Fruit fly (Drosophila melanogaster) whole organism, wandering third instar larva: ENCODE measurements around the gene CG33483.
A peak's percentile ranks its signal among the peaks of the same experiment; 100 is the strongest.

Experiments
- Abd-B ChIP-seq: fragments of >200 bp; optimal IDR thresholded peaks from 2 replicates; lab custom pipeline; 2017; ENCODE audit warnings: missing biosample characterization, missing genetic modification characterization
- CG32264 ChIP-seq: fragments of 200-800 bp; sonication (Bioruptor generic); optimal IDR thresholded peaks from 2 replicates; lab custom pipeline; 2016; ENCODE audit warnings: missing biosample characterization, missing genetic modification characterization
- CG9705 ChIP-seq: fragments of 200-800 bp; sonication (Bioruptor generic); optimal IDR thresholded peaks from 2 replicates; lab custom pipeline; 2018; ENCODE audit warnings: missing biosample characterization, mild to moderate bottlenecking, missing genetic modification characterization
- CrebA ChIP-seq: fragments of 200-800 bp; sonication (Bioruptor generic); optimal IDR thresholded peaks from 2 replicates; lab custom pipeline; 2016; ENCODE audit warnings: missing biosample characterization, mild to moderate bottlenecking, missing genetic modification characterization, borderline replicate concordance
- Dfd ChIP-seq: fragments of >200 bp; optimal IDR thresholded peaks from 2 replicates; lab custom pipeline; 2017; ENCODE audit warnings: missing biosample characterization, missing genetic modification characterization
- HLH106 ChIP-seq: fragments of 200-800 bp; optimal IDR thresholded peaks from 3 replicates; lab custom pipeline; 2019; ENCODE audit warnings: missing biosample characterization, mild to moderate bottlenecking, missing genetic modification characterization, moderate library complexity
- Hnf4 ChIP-seq: fragments of 200-800 bp; sonication (Bioruptor generic); optimal IDR thresholded peaks from 2 replicates; lab custom pipeline; 2016; ENCODE audit warnings: missing biosample characterization, mild to moderate bottlenecking, missing genetic modification characterization
- Hr78 ChIP-seq: fragments of >200 bp; optimal IDR thresholded peaks from 2 replicates; lab custom pipeline; 2017; ENCODE audit warnings: missing biosample characterization, missing genetic modification characterization
- Jra ChIP-seq: sonication (Bioruptor generic); optimal IDR thresholded peaks from 2 replicates; lab custom pipeline; 2016; ENCODE audit warnings: missing biosample characterization, missing genetic modification characterization
- Mio ChIP-seq: sonication (Bioruptor generic); optimal IDR thresholded peaks from 2 replicates; lab custom pipeline; 2016; ENCODE audit warnings: missing biosample characterization, missing genetic modification characterization
- Myc ChIP-seq: fragments of >200 bp; optimal IDR thresholded peaks from 2 replicates; lab custom pipeline; 2017
- N ChIP-seq: fragments of >200 bp; optimal IDR thresholded peaks from 2 replicates; lab custom pipeline; 2018; ENCODE audit warnings: missing biosample characterization, missing external identifiers, missing genetic modification characterization
- OdsH ChIP-seq: fragments of 200-800 bp; sonication (Bioruptor generic); optimal IDR thresholded peaks from 2 replicates; lab custom pipeline; 2016; ENCODE audit warnings: missing biosample characterization, mild to moderate bottlenecking, missing genetic modification characterization
- Rel ChIP-seq, 2 experiments: fragments of 200-800 bp; sonication (Bioruptor generic) in 1 of 2; optimal IDR thresholded peaks; 2 replicates in 1 of 2; 3 replicates in 1 of 2; lab custom pipeline; 2016 to 2019; ENCODE audit warnings: mild to moderate bottlenecking in 2 of 2, missing biosample characterization in 2 of 2, missing genetic modification characterization in 2 of 2, moderate library complexity in 1 of 2
- Sp1 ChIP-seq: fragments of 200-800 bp; sonication (Bioruptor generic); optimal IDR thresholded peaks from 3 replicates; lab custom pipeline; 2019; ENCODE audit warnings: missing biosample characterization, mild to moderate bottlenecking, missing genetic modification characterization, moderate library complexity
- Vsx2 ChIP-seq: fragments of 200-300, 225-300 bp; sonication (Bioruptor generic); optimal IDR thresholded peaks from 2 replicates; lab custom pipeline; 2018; ENCODE audit warnings: missing biosample characterization, missing genetic modification characterization; ENCODE audit not compliant: partially characterized antibody
- br ChIP-seq: fragments of 200-800 bp; sonication (Bioruptor generic); optimal IDR thresholded peaks from 2 replicates; lab custom pipeline; 2016; ENCODE audit warnings: missing biosample characterization, missing genetic modification characterization
- brk ChIP-seq: fragments of 200-800 bp; sonication (Bioruptor generic); optimal IDR thresholded peaks from 2 replicates; lab custom pipeline; 2016; ENCODE audit warnings: missing biosample characterization, mild to moderate bottlenecking, missing genetic modification characterization
- dl ChIP-seq, 2 experiments: fragments of 175-275, 200-275 bp in 1 of 2; fragments of 200-275 bp in 1 of 2; sonication (Bioruptor generic); optimal IDR thresholded peaks; lab custom pipeline; 2018; ENCODE audit warnings: mild to moderate bottlenecking in 2 of 2, missing biosample characterization in 2 of 2, missing genetic modification characterization in 2 of 2, moderate library complexity in 2 of 2; ENCODE audit not compliant: partially characterized antibody in 2 of 2, insufficient read depth in 1 of 2
- dmrt93B ChIP-seq: fragments of 200-800 bp; sonication (Bioruptor generic); optimal IDR thresholded peaks from 2 replicates; lab custom pipeline; 2018; ENCODE audit warnings: missing biosample characterization, mild to moderate bottlenecking, missing genetic modification characterization
- dsf ChIP-seq: sonication (Bioruptor generic); optimal IDR thresholded peaks from 2 replicates; lab custom pipeline; 2016; ENCODE audit warnings: missing biosample characterization, missing genetic modification characterization, borderline replicate concordance
- ey ChIP-seq: fragments of 200-800 bp; sonication (Bioruptor generic); optimal IDR thresholded peaks from 2 replicates; lab custom pipeline; 2016; ENCODE audit warnings: missing biosample characterization, missing genetic modification characterization
- fru ChIP-seq: fragments of 200-800 bp; sonication (Bioruptor generic); optimal IDR thresholded peaks from 3 replicates; lab custom pipeline; 2016; ENCODE audit warnings: missing biosample characterization, mild to moderate bottlenecking, missing genetic modification characterization
- h ChIP-seq: fragments of 200-800 bp; sonication (Bioruptor generic); optimal IDR thresholded peaks from 3 replicates; lab custom pipeline; 2016; ENCODE audit warnings: missing biosample characterization, mild to moderate bottlenecking, missing genetic modification characterization
- jim ChIP-seq: fragments of 175-275, 200-325 bp; sonication (Bioruptor generic); optimal IDR thresholded peaks from 2 replicates; lab custom pipeline; 2016; ENCODE audit warnings: missing biosample characterization, mild to moderate bottlenecking, missing genetic modification characterization
- lola ChIP-seq: fragments of >200 bp; optimal IDR thresholded peaks from 2 replicates; lab custom pipeline; 2017; ENCODE audit warnings: missing biosample characterization, missing genetic modification characterization
- pan ChIP-seq: fragments of >200 bp; optimal IDR thresholded peaks from 2 replicates; lab custom pipeline; 2017
- sv ChIP-seq: fragments of 200-800 bp; sonication (Bioruptor generic); optimal IDR thresholded peaks from 3 replicates; lab custom pipeline; 2016; ENCODE audit warnings: missing biosample characterization, missing genetic modification characterization
- tai ChIP-seq: sonication (Bioruptor generic); optimal IDR thresholded peaks from 2 replicates; lab custom pipeline; 2016; ENCODE audit warnings: missing biosample characterization, missing genetic modification characterization
- usp ChIP-seq: fragments of >200 bp; optimal IDR thresholded peaks from 2 replicates; lab custom pipeline; 2017; ENCODE audit warnings: missing biosample characterization, missing genetic modification characterization
- woc ChIP-seq: sonication (Bioruptor generic); optimal IDR thresholded peaks from 2 replicates; lab custom pipeline; 2016; ENCODE audit warnings: missing biosample characterization, mild to moderate bottlenecking, missing genetic modification characterization

The CG33483 gene

dm6 chr3R:30902061-30902460 lies at the start of gene CG33483:
TSS of gene CG33483 (minus strand) at chr3R:30902161.
- no peak for TF ChIP-seq CG32264
- no peak for TF ChIP-seq dmrt93B
- no peak for TF ChIP-seq ey
- TF ChIP-seq pan, result no peak
- no peak for TF ChIP-seq CrebA (GFP tag; lab: Kevin White, UChicago)
- TF ChIP-seq dl (GFP tag; optimal IDR thresholded peaks at IDR 0.05; lab: Kevin White, UChicago; ENCODE audit: insufficient read depth in 1 of 2, partially characterized antibody in 2 of 2), result no peak
- no peak for TF ChIP-seq OdsH (GFP tag; lab: Kevin White, UChicago)
- TF ChIP-seq sv (GFP tag; lab: Kevin White, UChicago), result no peak
- TF ChIP-seq CG9705 (GFP tag; lab: Kevin White, UChicago), result no peak
- TF ChIP-seq Rel (GFP tag; optimal IDR thresholded peaks at IDR 0.05; lab: Kevin White, UChicago), result no peak
- no peak for TF ChIP-seq Rel (tag; optimal IDR thresholded peaks at IDR 0.05; lab: Kevin White, UChicago)
- no peak for TF ChIP-seq N (GFP tag; lab: Kevin White, UChicago)
- TF ChIP-seq Sp1 (GFP tag; lab: Kevin White, UChicago), result no peak
- TF ChIP-seq lola (GFP tag; lab: Kevin White, UChicago), result no peak
- no peak for TF ChIP-seq HLH106 (tag; lab: Kevin White, UChicago)
- no peak for TF ChIP-seq fru
- no peak for TF ChIP-seq Abd-B

- TF ChIP-seq Myc, result peak; percentile 61
- no peak for TF ChIP-seq CG32264
Measured at dm6 chr3R:30946352-30946751, 44.4 kb upstream of the CG33483 start.

- TF ChIP-seq sv (GFP tag; lab: Kevin White, UChicago), result no peak
- no peak for TF ChIP-seq h (GFP tag; lab: Kevin White, UChicago)
- no peak for TF ChIP-seq usp (GFP tag; lab: Kevin White, UChicago)
Measured at dm6 chr3R:30940234-30940633, 38.3 kb upstream of the CG33483 start.

dm6 chr3R:30937002-30937401 lies 35.0 kb upstream of the CG33483 start, which contains the start of gene CG15550:
TSS of gene CG15550 (minus strand) at chr3R:30937102.
- TF ChIP-seq dl (GFP tag; optimal IDR thresholded peaks at IDR 0.05; lab: Kevin White, UChicago; ENCODE audit: insufficient read depth in 1 of 2, partially characterized antibody in 2 of 2) (no peak), br (GFP tag; lab: Kevin White, UChicago) (no peak), Hr78 (no peak), Dfd (GFP tag; lab: Kevin White, UChicago) (no peak), Jra (no peak), sv (GFP tag; lab: Kevin White, UChicago) (no peak), Sp1 (GFP tag; lab: Kevin White, UChicago) (no peak), Mio (no peak), tai (GFP tag; lab: Kevin White, UChicago) (no peak), CG32264 (no peak), Myc (no peak), N (GFP tag; lab: Kevin White, UChicago) (no peak), woc (GFP tag; lab: Kevin White, UChicago) (no peak), Rel (GFP tag; optimal IDR thresholded peaks at IDR 0.05; lab: Kevin White, UChicago) (no peak), Rel (tag; optimal IDR thresholded peaks at IDR 0.05; lab: Kevin White, UChicago) (no peak), jim (GFP tag; lab: Kevin White, UChicago) (no peak)

- TF ChIP-seq Dfd (GFP tag; lab: Kevin White, UChicago) (no peak), dsf (GFP tag; lab: Kevin White, UChicago) (no peak), ey (no peak), pan (no peak), Hnf4 (no peak), usp (GFP tag; lab: Kevin White, UChicago) (no peak), Vsx2 (GFP tag; lab: Kevin White, UChicago) (no peak), CG9705 (GFP tag; lab: Kevin White, UChicago) (no peak), CrebA (GFP tag; lab: Kevin White, UChicago) (no peak), brk (no peak), Sp1 (GFP tag; lab: Kevin White, UChicago) (no peak), Mio (no peak), dl (GFP tag; optimal IDR thresholded peaks at IDR 0.05; lab: Kevin White, UChicago; ENCODE audit: insufficient read depth in 1 of 2, partially characterized antibody in 2 of 2) (no peak), Rel (GFP tag; optimal IDR thresholded peaks at IDR 0.05; lab: Kevin White, UChicago) (no peak), Rel (tag; optimal IDR thresholded peaks at IDR 0.05; lab: Kevin White, UChicago) (no peak)
Measured at dm6 chr3R:30936407-30936806, 34.4 kb upstream of the CG33483 start, which contains the start of gene CG15549. TSS of gene CG15549 (minus strand) at chr3R:30936507.
